Fruit fly (Drosophila melanogaster): ENCODE results near the gene CG8611.

- TF ChIP-seq CG7928 (GFP tag; optimal IDR thresholded peaks at IDR 0.05) (no peak), en (GFP tag; optimal IDR thresholded peaks at IDR 0.05) (no peak), nerfin-1 (tag; optimal IDR thresholded peaks at IDR 0.05) (no peak), CG6683 (GFP tag; optimal IDR thresholded peaks at IDR 0.05) (no peak), CG7963 (GFP tag; IDR thresholded peaks at IDR 0.05; ENCODE audit: partially characterized antibody) (no peak), MBD-R2 (GFP tag; IDR thresholded peaks at IDR 0.05) (no peak), ssp (GFP tag; IDR thresholded peaks at IDR 0.05) (no peak), CG31224 (GFP tag; IDR thresholded peaks at IDR 0.05) (no peak), Bdp1 (GFP tag; optimal IDR thresholded peaks at IDR 0.05) (no peak), CG3838 (GFP tag; optimal IDR thresholded peaks at IDR 0.05) (no peak), Camta (GFP tag; optimal IDR thresholded peaks at IDR 0.05) (no peak), tup (GFP tag; optimal IDR thresholded peaks at IDR 0.05) (no peak), CG17568 (GFP tag; optimal IDR thresholded peaks at IDR 0.05) (no peak)
Observed at dm6 chrX:17382995-17383394, 39.0 kb downstream of the CG8611 start.
